Worm (Caenorhabditis elegans): Measurements from ENCODE around the gene clc-31.

DNA sequence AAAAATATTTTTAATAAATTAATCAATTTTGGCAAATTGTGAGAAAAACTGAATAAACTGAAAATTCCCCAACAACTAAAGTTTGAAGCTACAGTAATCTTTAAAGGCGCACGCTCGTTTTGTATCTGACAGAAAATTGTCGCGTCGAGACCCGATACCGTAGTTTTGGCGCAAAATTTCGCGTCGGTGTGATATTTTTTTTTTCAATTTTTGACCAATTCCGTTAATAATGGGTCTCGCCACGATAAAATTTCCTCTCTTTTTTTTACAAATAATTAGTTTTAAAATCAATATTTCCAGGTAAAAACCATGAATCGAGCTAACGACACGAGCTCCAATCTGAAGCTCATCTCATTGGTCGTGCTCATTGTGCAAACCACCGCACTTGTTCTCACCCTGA, 48.2 kb downstream of the clc-31 start, which contains the start of gene nstp-4:
- TF ChIP-seq lsy-2 (tag; optimal IDR thresholded peaks at IDR 0.05) (no peak), elt-3 (tag; optimal IDR thresholded peaks at IDR 0.05) (no peak), snpc-4 (tag; optimal IDR thresholded peaks at IDR 0.05) (no peak), mdl-1 (tag; optimal IDR thresholded peaks at IDR 0.05) (no peak)

Measured in whole organism, L1 larva.